Fruit fly (Drosophila melanogaster) whole organism, pupa: ENCODE results near the gene CG34310.

Experiments used
- CG10348 ChIP-seq: fragments of 200-800 bp; sonication (Bioruptor generic); IDR thresholded peaks from 2 replicates; pipeline ENCODE4 v1.3.6; 2022; ENCODE audit warnings: missing biosample characterization, missing genetic modification characterization
- CG15710 ChIP-seq: fragments of 200-800 bp; sonication (Bioruptor generic); optimal IDR thresholded peaks from 2 replicates; lab custom pipeline; 2018; ENCODE audit warnings: missing biosample characterization, mild to moderate bottlenecking, missing genetic modification characterization, moderate library complexity
- CG17806 ChIP-seq: fragments of 200-800 bp; sonication (Bioruptor generic); optimal IDR thresholded peaks from 2 replicates; lab custom pipeline; 2018; ENCODE audit warnings: missing biosample characterization, mild to moderate bottlenecking, missing genetic modification characterization, moderate library complexity
- CG32121 ChIP-seq: fragments of 200-800 bp; sonication (Bioruptor generic); IDR thresholded peaks from 2 replicates; pipeline ENCODE4 v1.3.6; 2022; ENCODE audit warnings: missing biosample characterization, missing genetic modification characterization
- CG34367 ChIP-seq: fragments of 200-800 bp; sonication (Bioruptor generic); optimal IDR thresholded peaks from 2 replicates; lab custom pipeline; 2018; ENCODE audit warnings: missing biosample characterization, mild to moderate bottlenecking, missing genetic modification characterization
- CG8301 ChIP-seq: fragments of 200-800 bp; sonication (Bioruptor generic); optimal IDR thresholded peaks from 2 replicates; lab custom pipeline; 2018; ENCODE audit warnings: missing biosample characterization, mild to moderate bottlenecking, missing genetic modification characterization
- D1 ChIP-seq: fragments of 200-800 bp; sonication (Bioruptor generic); optimal IDR thresholded peaks from 2 replicates; lab custom pipeline; 2018; ENCODE audit warnings: missing biosample characterization, mild to moderate bottlenecking, missing genetic modification characterization, moderate library complexity
- Ets98B ChIP-seq: fragments of 200-800 bp; sonication (Bioruptor generic); IDR thresholded peaks from 2 replicates; pipeline ENCODE4 v1.3.6; 2022; ENCODE audit warnings: missing biosample characterization, missing genetic modification characterization
- fd96Ca ChIP-seq: fragments of 200-800 bp; sonication (Bioruptor generic); IDR thresholded peaks from 3 replicates; pipeline ENCODE4 v1.3.6; 2022; ENCODE audit warnings: missing biosample characterization, missing genetic modification characterization
- rn ChIP-seq: fragments of 200-800 bp; sonication (Bioruptor generic); IDR thresholded peaks from 2 replicates; pipeline ENCODE4 v1.3.6; 2022; ENCODE audit warnings: missing biosample characterization, missing genetic modification characterization

DNA sequence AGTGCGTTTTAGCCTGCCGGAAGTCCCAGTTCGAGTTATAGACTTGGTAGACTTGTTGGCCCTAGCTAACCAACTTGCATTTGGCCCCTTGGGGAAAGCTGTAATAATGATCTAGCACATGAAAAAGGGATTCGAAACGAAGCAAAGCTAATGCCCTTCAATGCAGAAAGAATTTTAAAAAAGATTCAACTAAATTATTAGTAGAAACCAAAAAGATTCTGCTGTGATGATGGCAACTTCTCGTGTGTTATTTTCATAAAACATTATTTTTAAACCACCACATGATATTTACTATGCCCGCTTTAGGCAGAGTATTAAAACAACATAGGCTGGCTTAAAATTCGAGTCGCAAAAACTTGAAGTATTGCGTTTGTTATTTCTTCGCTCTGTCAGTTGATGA is 28.6 kb downstream of the CG34310 start:
- TF ChIP-seq CG15710 (tag; lab: Kevin White, UChicago) (peak; percentile 1), CG8301 (tag; lab: Kevin White, UChicago) (peak; percentile 30), fd96Ca (GFP tag; lab: Robert Waterston, UW) (no peak), CG17806 (tag; lab: Kevin White, UChicago) (peak; percentile 33), D1 (tag; lab: Kevin White, UChicago) (no peak), CG10348 (GFP tag; lab: Robert Waterston, UW) (no peak), CG34367 (tag; lab: Kevin White, UChicago) (peak; percentile 14), rn (no peak), CG32121 (GFP tag; lab: Robert Waterston, UW) (no peak), Ets98B (no peak)
